Fruit fly (Drosophila melanogaster): ENCODE results near the gene CG14963.
A peak's percentile ranks its signal among the peaks of the same experiment; 100 is the strongest.

The CG14963 gene

dm6 chr3L:3161968-3162367 is 10.4 kb downstream of the CG14963 start, which contains the start of gene rasp (continued):
- TF ChIP-seq CG9437 (GFP tag; optimal IDR thresholded peaks at IDR 0.05), result no peak
- TF ChIP-seq CG11695 (GFP tag; IDR thresholded peaks at IDR 0.05), result no peak
- no peak for TF ChIP-seq CG32772 (GFP tag; IDR thresholded peaks at IDR 0.05)
- no peak for TF ChIP-seq CG32767 (GFP tag; IDR thresholded peaks at IDR 0.05)
- no peak for TF ChIP-seq sima (GFP tag; optimal IDR thresholded peaks at IDR 0.05)
- no peak for TF ChIP-seq CG1792 (GFP tag; optimal IDR thresholded peaks at IDR 0.05)
- TF ChIP-seq vvl (GFP tag; IDR thresholded peaks at IDR 0.05), result no peak
- no peak for TF ChIP-seq Bdp1 (GFP tag; optimal IDR thresholded peaks at IDR 0.05)
- no peak for TF ChIP-seq knrl (GFP tag; IDR thresholded peaks at IDR 0.05; ENCODE audit: partially characterized antibody)
- no peak for TF ChIP-seq gce (GFP tag; IDR thresholded peaks at IDR 0.05)
- no peak for TF ChIP-seq Deaf1 (tag; optimal IDR thresholded peaks at IDR 0.05)
- no peak for TF ChIP-seq Oli (tag; optimal IDR thresholded peaks at IDR 0.05)
- TF ChIP-seq hb (GFP tag; IDR thresholded peaks at IDR 0.05; ENCODE audit: partially characterized antibody), result no peak
- no peak for TF ChIP-seq lab (GFP tag; optimal IDR thresholded peaks at IDR 0.05)
- TF ChIP-seq ATbp (GFP tag; optimal IDR thresholded peaks at IDR 0.05), result no peak
- TF ChIP-seq ara (GFP tag; IDR thresholded peaks at IDR 0.05), result no peak
- TF ChIP-seq CG9876 (GFP tag; optimal IDR thresholded peaks at IDR 0.05), result no peak
- no peak for TF ChIP-seq CG7786 (GFP tag; optimal IDR thresholded peaks at IDR 0.05)
- no peak for TF ChIP-seq tgo (GFP tag; IDR thresholded peaks at IDR 0.05)
- no peak for TF ChIP-seq CG4854 (GFP tag; optimal IDR thresholded peaks at IDR 0.05)
- TF ChIP-seq gsb-n (tag; optimal IDR thresholded peaks at IDR 0.05), result no peak
- no peak for TF ChIP-seq CG6689 (GFP tag; IDR thresholded peaks at IDR 0.05)
- TF ChIP-seq Hmx (GFP tag; optimal IDR thresholded peaks at IDR 0.05), result no peak
- TF ChIP-seq CG10565 (GFP tag; optimal IDR thresholded peaks at IDR 0.05), result no peak
- TF ChIP-seq Six4 (GFP tag; optimal IDR thresholded peaks at IDR 0.05), result no peak
- no peak for TF ChIP-seq run (tag; optimal IDR thresholded peaks at IDR 0.05)
- no peak for TF ChIP-seq CG14667 (GFP tag; IDR thresholded peaks at IDR 0.05)
- TF ChIP-seq CG13287 (GFP tag; IDR thresholded peaks at IDR 0.05; ENCODE audit: partially characterized antibody), result peak; percentile 49
- TF ChIP-seq CG6765 (GFP tag; optimal IDR thresholded peaks at IDR 0.05), result no peak
- TF ChIP-seq sna (GFP tag; IDR thresholded peaks at IDR 0.05; ENCODE audit: partially characterized antibody), result 0 out of 2 replicates have a peak, but pooled peaks have one; percentile 29
- no peak for TF ChIP-seq CG15269 (tag; optimal IDR thresholded peaks at IDR 0.05)
- TF ChIP-seq sens-2 (GFP tag; IDR thresholded peaks at IDR 0.05), result no peak
- TF ChIP-seq esg (GFP tag; conservative IDR thresholded peaks at IDR 0.05), result no peak
- no peak for TF ChIP-seq Nf-YC (tag; optimal IDR thresholded peaks at IDR 0.05)
- TF ChIP-seq CG30403 (GFP tag; optimal IDR thresholded peaks at IDR 0.05), result no peak
- no peak for TF ChIP-seq crc (GFP tag; optimal IDR thresholded peaks at IDR 0.05)
- TF ChIP-seq CG16779 (GFP tag; IDR thresholded peaks at IDR 0.05), result no peak
- TF ChIP-seq CG11723 (GFP tag; optimal IDR thresholded peaks at IDR 0.05), result no peak
- no peak for TF ChIP-seq CG11085 (GFP tag; IDR thresholded peaks at IDR 0.05)
- TF ChIP-seq CG33557 (GFP tag; optimal IDR thresholded peaks at IDR 0.05), result no peak
- no peak for TF ChIP-seq ac (GFP tag; optimal IDR thresholded peaks at IDR 0.05)
- no peak for TF ChIP-seq E2f1 (GFP tag; IDR thresholded peaks at IDR 0.05)
- TF ChIP-seq Fer1 (GFP tag; optimal IDR thresholded peaks at IDR 0.05), result no peak
- no peak for TF ChIP-seq CG12104 (GFP tag; optimal IDR thresholded peaks at IDR 0.05)
- TF ChIP-seq TFAM (GFP tag; optimal IDR thresholded peaks at IDR 0.05), result no peak
- TF ChIP-seq odd (GFP tag; optimal IDR thresholded peaks at IDR 0.05), result no peak
- no peak for TF ChIP-seq CG3847 (GFP tag; IDR thresholded peaks at IDR 0.05)
- peak; percentile 45; the same call in 1 of the 2 replicates for TF ChIP-seq bbx (GFP tag; IDR thresholded peaks at IDR 0.05; ENCODE audit: partially characterized antibody)
- TF ChIP-seq CG7372 (GFP tag; IDR thresholded peaks at IDR 0.05), result no peak
- no peak for TF ChIP-seq Camta (GFP tag; optimal IDR thresholded peaks at IDR 0.05)
- no peak for TF ChIP-seq aop (GFP tag; IDR thresholded peaks at IDR 0.05)
- no peak; the same call in 2 of the 3 replicates for TF ChIP-seq Opbp (GFP tag; IDR thresholded peaks at IDR 0.05; ENCODE audit: partially characterized antibody)
